Worm (Caenorhabditis elegans) whole organism, L4/young adult: ENCODE results near the gene ced-3.

ENCODE experiments used
- W03F9.2 ChIP-seq: fragments of 150-350 bp; optimal IDR thresholded peaks from 2 replicates; lab custom pipeline; 2014; ENCODE audit warnings: missing biosample characterization, missing genetic modification characterization
- dao-5 ChIP-seq: sonication (generic microtip); optimal IDR thresholded peaks from 2 replicates; lab custom pipeline; 2016; ENCODE audit warnings: missing genotype, missing genetic modification characterization, moderate library complexity, missing compliant biosample characterization
- him-1 ChIP-seq: sonication (generic microtip); optimal IDR thresholded peaks from 2 replicates; lab custom pipeline; 2016; ENCODE audit warnings: missing genotype, missing genetic modification reagents, missing genetic modification characterization, missing compliant biosample characterization

The ced-3 gene

ce11 chrIV:13204037-13204436, at the start of gene ced-3:
TSS of gene ced-3 (minus strand) at chrIV:13204137.
- TF ChIP-seq him-1 (tag; lab: Kevin White, UChicago) (no peak), W03F9.2 (tag; lab: Kevin White, UChicago) (no peak), dao-5 (tag; lab: Kevin White, UChicago) (no peak)

ce11 chrIV:13252211-13252610, 48.3 kb upstream of the ced-3 start, which contains the start of gene ttr-51:
TSS of gene ttr-51 (minus strand) at chrIV:13252311.
- no peak for TF ChIP-seq W03F9.2 (tag; lab: Kevin White, UChicago)
- TF ChIP-seq him-1 (tag; lab: Kevin White, UChicago) = no peak
- no peak for TF ChIP-seq dao-5 (tag; lab: Kevin White, UChicago)

ce11 chrIV:13250243-13250642, 46.3 kb upstream of the ced-3 start:
- no peak for TF ChIP-seq him-1 (tag; lab: Kevin White, UChicago)
- TF ChIP-seq W03F9.2 (tag; lab: Kevin White, UChicago) = no peak
- no peak for TF ChIP-seq dao-5 (tag; lab: Kevin White, UChicago)

ce11 chrIV:13247780-13248179, 43.8 kb upstream of the ced-3 start:
- TF ChIP-seq him-1 (tag; lab: Kevin White, UChicago) = no peak
- no peak for TF ChIP-seq W03F9.2 (tag; lab: Kevin White, UChicago)
- TF ChIP-seq dao-5 (tag; lab: Kevin White, UChicago) = no peak

- TF ChIP-seq dao-5 (tag; lab: Kevin White, UChicago) (no peak), him-1 (tag; lab: Kevin White, UChicago) (no peak), W03F9.2 (tag; lab: Kevin White, UChicago) (no peak)
Measured at ce11 chrIV:13246961-13247360, 43.0 kb upstream of the ced-3 start, which contains the start of gene JC8.7. TSS of gene JC8.7 (plus strand) at chrIV:13247261.

- TF ChIP-seq W03F9.2 (tag; lab: Kevin White, UChicago) (no peak), him-1 (tag; lab: Kevin White, UChicago) (no peak), dao-5 (tag; lab: Kevin White, UChicago) (no peak)
Measured at ce11 chrIV:13244024-13244423, 40.1 kb upstream of the ced-3 start, which contains the start of gene cox-11. TSS of gene cox-11 (plus strand) at chrIV:13244324.

- TF ChIP-seq him-1 (tag; lab: Kevin White, UChicago) = no peak
- no peak for TF ChIP-seq W03F9.2 (tag; lab: Kevin White, UChicago)
- TF ChIP-seq dao-5 (tag; lab: Kevin White, UChicago) = no peak
Measured at ce11 chrIV:13243375-13243774, 39.4 kb upstream of the ced-3 start, which contains the start of gene JC8.4. TSS of gene JC8.4 (plus strand) at chrIV:13243675.

ce11 chrIV:13241340-13241739, 37.4 kb upstream of the ced-3 start:
- TF ChIP-seq him-1 (tag; lab: Kevin White, UChicago) (no peak), dao-5 (tag; lab: Kevin White, UChicago) (no peak), W03F9.2 (tag; lab: Kevin White, UChicago) (no peak)

ce11 chrIV:13240842-13241143, 36.9 kb upstream of the ced-3 start, which contains the start of gene lin-54:
TSS of gene lin-54 (plus strand) at chrIV:13241044.
- TF ChIP-seq dao-5 (tag; lab: Kevin White, UChicago) (no peak), him-1 (tag; lab: Kevin White, UChicago) (no peak), W03F9.2 (tag; lab: Kevin White, UChicago) (no peak)

- TF ChIP-seq dao-5 (tag; lab: Kevin White, UChicago) (no peak), him-1 (tag; lab: Kevin White, UChicago) (peak; percentile 92), W03F9.2 (tag; lab: Kevin White, UChicago) (peak; percentile 98)
Measured at ce11 chrIV:13240078-13240841, 36.3 kb upstream of the ced-3 start, which contains the start of gene rpl-12. TSS of gene rpl-12 (minus strand) at chrIV:13240651.

ce11 chrIV:13238943-13239861, 35.3 kb upstream of the ced-3 start, which contains the start of gene tag-115:
TSS of gene tag-115 (minus strand) at chrIV:13239414.
- TF ChIP-seq him-1 (tag; lab: Kevin White, UChicago) = no peak
- no peak for TF ChIP-seq dao-5 (tag; lab: Kevin White, UChicago)
- peak; percentile 36 for TF ChIP-seq W03F9.2 (tag; lab: Kevin White, UChicago)

- no peak for TF ChIP-seq him-1 (tag; lab: Kevin White, UChicago)
- TF ChIP-seq dao-5 (tag; lab: Kevin White, UChicago) = no peak
- no peak for TF ChIP-seq W03F9.2 (tag; lab: Kevin White, UChicago)
Measured at ce11 chrIV:13236485-13236884, 32.5 kb upstream of the ced-3 start, which contains the start of gene pwp-1. TSS of gene pwp-1 (minus strand) at chrIV:13236585.

- TF ChIP-seq dao-5 (tag; lab: Kevin White, UChicago) = no peak
- no peak for TF ChIP-seq him-1 (tag; lab: Kevin White, UChicago)
- TF ChIP-seq W03F9.2 (tag; lab: Kevin White, UChicago) = no peak
Measured at ce11 chrIV:13231393-13231792, 27.5 kb upstream of the ced-3 start.
